Worm (Caenorhabditis elegans) whole organism, young adult: ENCODE results near the gene srh-181.
"Not testable (repeated sequence)": the region's sequence is repeated elsewhere in the genome, so short reads cannot be mapped to it uniquely, and the experiment has no call there.

Experiments
- C17E4.6 ChIP-seq: fragments of 200-800 bp; sonication (Bioruptor generic); IDR thresholded peaks from 2 replicates; pipeline ENCODE4 v1.3.6; 2022; ENCODE audit warnings: missing genetic modification reagents, missing genetic modification characterization, missing compliant biosample characterization
- akir-1 ChIP-seq: fragments of 200-800 bp; sonication (Bioruptor generic); optimal IDR thresholded peaks from 2 replicates; lab custom pipeline; 2018; ENCODE audit warnings: mild to moderate bottlenecking, missing genetic modification characterization, moderate library complexity, missing compliant biosample characterization
- ama-1 ChIP-seq, 3 experiments: fragments of 150-350 bp in 1 of 3; sonication (generic microtip) in 2 of 3; optimal IDR thresholded peaks; 2 replicates each; lab custom pipeline; 2014 to 2018; ENCODE audit warnings: missing biosample characterization in 2 of 3, missing genetic modification characterization in 2 of 3, missing genetic modification reagents in 2 of 3
- attf-3 ChIP-seq: fragments of 200-800 bp; sonication (Bioruptor generic); conservative IDR thresholded peaks from 2 replicates; pipeline ENCODE4 v1.3.6; 2022; ENCODE audit warnings: missing genetic modification reagents, missing genetic modification characterization, missing compliant biosample characterization
- ceh-91 ChIP-seq: fragments of 200-800 bp; sonication (Bioruptor generic); IDR thresholded peaks from 2 replicates; pipeline ENCODE4 v1.3.6; 2022; ENCODE audit warnings: missing genetic modification reagents, missing genetic modification characterization, missing compliant biosample characterization
- him-1 ChIP-seq: sonication (generic microtip); optimal IDR thresholded peaks from 2 replicates; lab custom pipeline; 2016; ENCODE audit warnings: missing genotype, missing genetic modification reagents, missing genetic modification characterization, missing compliant biosample characterization
- hmg-1.2 ChIP-seq: fragments of 200-800 bp; sonication (Bioruptor generic); IDR thresholded peaks from 2 replicates; pipeline ENCODE4 v1.3.6; 2022; ENCODE audit warnings: missing genetic modification reagents, missing genetic modification characterization, missing compliant biosample characterization
- lin-26 ChIP-seq: fragments of 200-800 bp; sonication (Bioruptor generic); IDR thresholded peaks from 2 replicates; pipeline ENCODE4 v1.3.6; 2022; ENCODE audit warnings: missing genetic modification reagents, missing genetic modification characterization, missing compliant biosample characterization
- mes-4 ChIP-seq: sonication (generic microtip); optimal IDR thresholded peaks from 2 replicates; lab custom pipeline; 2016; ENCODE audit warnings: missing genotype, missing genetic modification characterization, missing compliant biosample characterization
- pha-4 ChIP-seq: fragments of 150-350 bp; sonication (generic microtip); optimal IDR thresholded peaks from 2 replicates; lab custom pipeline; 2014; ENCODE audit warnings: missing biosample characterization, missing genetic modification reagents, missing genetic modification characterization
- snpc-4 ChIP-seq, 5 experiments: fragments of 150-350 bp in 1 of 5; sonication (generic microtip) in 4 of 5; optimal IDR thresholded peaks; 2 replicates each; lab custom pipeline; 2014 to 2018; ENCODE audit warnings: missing genetic modification characterization in 5 of 5, missing biosample characterization in 3 of 5, antibody characterized with exemption in 2 of 5, mild to moderate bottlenecking in 2 of 5, missing compliant biosample characterization in 2 of 5, missing genotype in 2 of 5, moderate library complexity in 2 of 5, missing genetic modification reagents in 1 of 5
- unc-62 ChIP-seq: fragments of 150-350 bp; optimal IDR thresholded peaks from 2 replicates; lab custom pipeline; 2014; ENCODE audit warnings: missing biosample characterization, missing genetic modification reagents, missing genetic modification characterization

ce11 chrV:18439469-18439868 is 34.9 kb upstream of the srh-181 start, which contains the start of gene ZK262.9:
- TF ChIP-seq ama-1 (optimal IDR thresholded peaks at IDR 0.05; lab: Kevin White, UChicago); ama-1 (GFP tag; optimal IDR thresholded peaks at IDR 0.05; lab: Kevin White, UChicago); lin-26 (GFP tag; lab: Robert Waterston, UW); C17E4.6 (GFP tag; lab: Robert Waterston, UW); akir-1 (GFP tag; lab: Kevin White, UChicago); him-1 (tag; lab: Kevin White, UChicago); unc-62; hmg-1.2; mes-4 (tag; lab: Kevin White, UChicago); ceh-91 (GFP tag; lab: Robert Waterston, UW); snpc-4 (GFP tag; optimal IDR thresholded peaks at IDR 0.05; lab: Kevin White, UChicago); snpc-4 (tag; optimal IDR thresholded peaks at IDR 0.05; lab: Kevin White, UChicago); attf-3; pha-4: not testable (repeated sequence)
